Fruit fly (Drosophila melanogaster): ENCODE data around the gene atk.

dm6 chr3L:20466599-20466998, 1.9 kb upstream of the atk start, which contains the start of gene Tdh:
- TF ChIP-seq CG8478 (optimal IDR thresholded peaks at IDR 0.05) (no peak), CTCF (optimal IDR thresholded peaks at IDR 0.05) (no peak)

Measured in S2 (cell line).